Fruit fly (Drosophila melanogaster) whole organism, prepupa: ENCODE results near the gene mwh.

Experiments used
- CG31627 ChIP-seq: fragments of 200-800 bp; sonication (Bioruptor generic); optimal IDR thresholded peaks from 3 replicates; lab custom pipeline; 2016; ENCODE audit warnings: missing biosample characterization, missing genetic modification characterization
- Ets96B ChIP-seq: fragments of 200-800 bp; optimal IDR thresholded peaks from 2 replicates; lab custom pipeline; 2019; ENCODE audit warnings: missing biosample characterization, mild to moderate bottlenecking, missing genetic modification characterization, moderate library complexity
- OdsH ChIP-seq: fragments of 200-800 bp; sonication (Bioruptor generic); optimal IDR thresholded peaks from 3 replicates; lab custom pipeline; 2016; ENCODE audit warnings: missing biosample characterization, missing genetic modification characterization
- lz ChIP-seq: fragments of 200-800 bp; sonication (Bioruptor generic); optimal IDR thresholded peaks from 3 replicates; lab custom pipeline; 2016; ENCODE audit warnings: missing biosample characterization, missing genetic modification characterization
- vri ChIP-seq: fragments of 200-800 bp; sonication (Bioruptor generic); optimal IDR thresholded peaks from 3 replicates; lab custom pipeline; 2016; ENCODE audit warnings: missing biosample characterization, mild to moderate bottlenecking, missing genetic modification characterization

- TF ChIP-seq OdsH (GFP tag; lab: Kevin White, UChicago) (no peak), vri (GFP tag; lab: Kevin White, UChicago) (no peak), Ets96B (no peak), CG31627 (GFP tag; lab: Kevin White, UChicago) (no peak), lz (GFP tag; lab: Kevin White, UChicago) (no peak)
Measured at dm6 chr3L:1238219-1238618, 37.6 kb downstream of the mwh start, which contains the start of gene CG9192.
